Worm (Caenorhabditis elegans) whole organism, L3 larva: ENCODE measurements around the gene srr-8.
A peak's percentile ranks its signal among the peaks of the same experiment; 100 is the strongest.

Experiments used
- aly-2 ChIP-seq: fragments of 150-350 bp; optimal IDR thresholded peaks from 2 replicates; lab custom pipeline; 2014; ENCODE audit warnings: missing biosample characterization, missing genetic modification characterization
- ceh-82 ChIP-seq: fragments of 150-350 bp; optimal IDR thresholded peaks from 2 replicates; lab custom pipeline; 2014; ENCODE audit warnings: missing biosample characterization, missing genetic modification characterization
- ceh-9 ChIP-seq: sonication (generic microtip); optimal IDR thresholded peaks from 2 replicates; lab custom pipeline; 2018; ENCODE audit warnings: missing biosample characterization, missing genetic modification characterization
- daf-12 ChIP-seq: fragments of 150-350 bp; optimal IDR thresholded peaks from 2 replicates; lab custom pipeline; 2014; ENCODE audit warnings: missing biosample characterization, missing genetic modification reagents, missing genetic modification characterization
- egl-27 ChIP-seq: sonication (generic microtip); optimal IDR thresholded peaks from 4 replicates; lab custom pipeline; 2017; ENCODE audit warnings: missing biosample characterization, missing genetic modification reagents, missing genetic modification characterization
- egl-5 ChIP-seq: fragments of 150-350 bp; optimal IDR thresholded peaks from 2 replicates; lab custom pipeline; 2017; ENCODE audit warnings: missing biosample characterization, missing genetic modification reagents, missing genetic modification characterization, inconsistent platforms
- elt-1 ChIP-seq: fragments of 150-350 bp; optimal IDR thresholded peaks from 2 replicates; lab custom pipeline; 2014; ENCODE audit warnings: missing biosample characterization, missing genetic modification characterization
- elt-2 ChIP-seq: sonication (generic microtip); optimal IDR thresholded peaks from 2 replicates; lab custom pipeline; 2016; ENCODE audit warnings: missing genetic modification reagents, mild to moderate bottlenecking, missing genetic modification characterization, missing compliant biosample characterization
- eor-1 ChIP-seq, 2 experiments: fragments of 150-350 bp; optimal IDR thresholded peaks; 2 replicates each; lab custom pipeline; 2014 to 2018; ENCODE audit warnings: missing biosample characterization in 2 of 2, missing genetic modification characterization in 2 of 2
- fkh-10 ChIP-seq: sonication (generic microtip); optimal IDR thresholded peaks from 2 replicates; lab custom pipeline; 2017; ENCODE audit warnings: missing biosample characterization, missing genetic modification reagents, missing genetic modification characterization
- fkh-2 ChIP-seq: fragments of 150-350 bp; optimal IDR thresholded peaks from 2 replicates; lab custom pipeline; 2014; ENCODE audit warnings: missing biosample characterization, missing genetic modification reagents, missing genetic modification characterization
- fos-1 ChIP-seq: fragments of 150-350 bp; optimal IDR thresholded peaks from 2 replicates; lab custom pipeline; 2014; ENCODE audit warnings: missing biosample characterization, missing genetic modification characterization
- hmg-11 ChIP-seq: sonication (generic microtip); optimal IDR thresholded peaks from 2 replicates; lab custom pipeline; 2016; ENCODE audit warnings: missing genetic modification characterization, missing compliant biosample characterization
- jun-1 ChIP-seq: fragments of 150-350 bp; optimal IDR thresholded peaks from 2 replicates; lab custom pipeline; 2014; ENCODE audit warnings: missing biosample characterization, missing genetic modification reagents, missing genetic modification characterization
- lin-15B ChIP-seq: fragments of 150-350 bp; optimal IDR thresholded peaks from 2 replicates; lab custom pipeline; 2014; ENCODE audit warnings: missing biosample characterization, missing genetic modification characterization
- lin-39 ChIP-seq: fragments of 150-350 bp; optimal IDR thresholded peaks from 2 replicates; lab custom pipeline; 2018; ENCODE audit warnings: missing biosample characterization, missing genetic modification reagents, missing genetic modification characterization
- nfya-1 ChIP-seq: sonication (generic microtip); optimal IDR thresholded peaks from 2 replicates; lab custom pipeline; 2017; ENCODE audit warnings: missing genetic modification characterization, mild to moderate bottlenecking, missing compliant biosample characterization, antibody characterized with exemption, moderate library complexity; ENCODE audit not compliant: insufficient read depth
- nhr-11 ChIP-seq: fragments of 150-350 bp; optimal IDR thresholded peaks from 2 replicates; lab custom pipeline; 2014; ENCODE audit warnings: missing biosample characterization, missing genetic modification characterization
- nhr-12 ChIP-seq: fragments of 150-350 bp; optimal IDR thresholded peaks from 2 replicates; lab custom pipeline; 2014; ENCODE audit warnings: missing biosample characterization, missing genetic modification characterization
- nhr-23 ChIP-seq: fragments of 150-350 bp; optimal IDR thresholded peaks from 2 replicates; lab custom pipeline; 2014; ENCODE audit warnings: missing biosample characterization, missing genetic modification reagents, missing genetic modification characterization
- nhr-237 ChIP-seq: fragments of 150-350 bp; optimal IDR thresholded peaks from 2 replicates; lab custom pipeline; 2014; ENCODE audit warnings: missing biosample characterization, missing genetic modification characterization
- nhr-25 ChIP-seq: sonication (generic microtip); optimal IDR thresholded peaks from 2 replicates; lab custom pipeline; 2017; ENCODE audit warnings: missing biosample characterization, missing genetic modification characterization
- nhr-28 ChIP-seq: fragments of 150-350 bp; optimal IDR thresholded peaks from 2 replicates; lab custom pipeline; 2014; ENCODE audit warnings: missing biosample characterization, missing genetic modification characterization
- nhr-67 ChIP-seq: fragments of 150-350 bp; optimal IDR thresholded peaks from 2 replicates; lab custom pipeline; 2014; ENCODE audit warnings: missing biosample characterization, missing genetic modification characterization
- nhr-76 ChIP-seq: fragments of 150-350 bp; sonication (generic microtip); optimal IDR thresholded peaks from 5 replicates; lab custom pipeline; 2014; ENCODE audit warnings: missing biosample characterization, missing genetic modification characterization
- nhr-77 ChIP-seq: fragments of 150-350 bp; optimal IDR thresholded peaks from 2 replicates; lab custom pipeline; 2014; ENCODE audit warnings: missing biosample characterization, missing genetic modification characterization
- pqm-1 ChIP-seq: fragments of 150-350 bp; optimal IDR thresholded peaks from 2 replicates; lab custom pipeline; 2017; ENCODE audit warnings: missing biosample characterization, missing genetic modification characterization, inconsistent platforms
- snpc-4 ChIP-seq: fragments of 150-350 bp; optimal IDR thresholded peaks from 2 replicates; lab custom pipeline; 2014; ENCODE audit warnings: missing biosample characterization, missing genetic modification characterization
- tbx-2 ChIP-seq: sonication (generic microtip); optimal IDR thresholded peaks from 2 replicates; lab custom pipeline; 2016; ENCODE audit warnings: mild to moderate bottlenecking, missing genetic modification characterization, missing compliant biosample characterization
- unc-39 ChIP-seq: sonication (generic microtip); optimal IDR thresholded peaks from 4 replicates; lab custom pipeline; 2017; ENCODE audit warnings: missing biosample characterization, missing genetic modification characterization
- unc-62 ChIP-seq: fragments of 150-350 bp; sonication (generic microtip); optimal IDR thresholded peaks from 4 replicates; lab custom pipeline; 2014; ENCODE audit warnings: missing biosample characterization, missing genetic modification reagents, missing genetic modification characterization
- zag-1 ChIP-seq: fragments of 150-350 bp; optimal IDR thresholded peaks from 2 replicates; lab custom pipeline; 2014; ENCODE audit warnings: missing biosample characterization, missing genetic modification characterization

The srr-8 gene

ce11 chrV:4987097-4987496 lies 14.4 kb upstream of the srr-8 start, which contains the start of gene ncx-8:
TSS of gene ncx-8 (minus strand) at chrV:4987197.
- TF ChIP-seq aly-2 (tag; lab: Kevin White, UChicago) (no peak), nhr-28 (tag; lab: Kevin White, UChicago) (no peak), lin-39 (tag; lab: Kevin White, UChicago) (no peak), elt-2 (tag; lab: Kevin White, UChicago) (no peak), elt-1 (tag; lab: Kevin White, UChicago) (no peak), nhr-76 (tag; lab: Kevin White, UChicago) (no peak), nhr-11 (no peak), fkh-10 (no peak), zag-1 (no peak), eor-1 (tag; optimal IDR thresholded peaks at IDR 0.05; lab: Kevin White, UChicago) (no peak), pqm-1 (tag; lab: Kevin White, UChicago) (no peak), egl-5 (tag; lab: Kevin White, UChicago) (no peak), fos-1 (tag; lab: Kevin White, UChicago) (no peak), tbx-2 (tag; lab: Kevin White, UChicago) (no peak), nhr-237 (tag; lab: Kevin White, UChicago) (no peak), nhr-77 (tag; lab: Kevin White, UChicago) (no peak)

- TF ChIP-seq fkh-10 (no peak), lin-15B (no peak), jun-1 (tag; lab: Kevin White, UChicago) (no peak), nhr-237 (tag; lab: Kevin White, UChicago) (no peak), ceh-82 (tag; lab: Kevin White, UChicago) (no peak), unc-62 (GFP tag; lab: Kevin White, UChicago) (no peak)
Observed at ce11 chrV:4995155-4995554, 6.3 kb upstream of the srr-8 start, which contains the start of gene ncx-9. TSS of gene ncx-9 (minus strand) at chrV:4995255.

ce11 chrV:5000406-5000805 lies 1.1 kb upstream of the srr-8 start, which contains the start of gene ugt-7:
TSS of gene ugt-7 (minus strand) at chrV:5000566.
- TF ChIP-seq nhr-76 (tag; lab: Kevin White, UChicago) (no peak), elt-2 (tag; lab: Kevin White, UChicago) (peak; percentile 57), pqm-1 (tag; lab: Kevin White, UChicago) (peak; percentile 27), unc-62 (GFP tag; lab: Kevin White, UChicago) (no peak)

ce11 chrV:5012193-5012853 lies 10.8 kb downstream of the srr-8 start, which contains the start of gene srr-6:
TSS of gene srr-6 (plus strand) at chrV:5012803.
- TF ChIP-seq jun-1 (tag; lab: Kevin White, UChicago), result peak; percentile 66
- TF ChIP-seq unc-62 (GFP tag; lab: Kevin White, UChicago), result no peak
- TF ChIP-seq egl-27 (tag; lab: Kevin White, UChicago), result peak; percentile 28
- TF ChIP-seq unc-39 (tag; lab: Kevin White, UChicago), result no peak
- no peak for TF ChIP-seq ceh-82 (tag; lab: Kevin White, UChicago)
- TF ChIP-seq pqm-1 (tag; lab: Kevin White, UChicago), result peak; percentile 97
- TF ChIP-seq elt-2 (tag; lab: Kevin White, UChicago), result peak; percentile 80

ce11 chrV:5016728-5017127 lies 15.2 kb downstream of the srr-8 start:
- TF ChIP-seq nhr-25 (tag; lab: Kevin White, UChicago), result no peak
- no peak for TF ChIP-seq nhr-12 (tag; lab: Kevin White, UChicago)
- no peak for TF ChIP-seq unc-62 (GFP tag; lab: Kevin White, UChicago)
- no peak for TF ChIP-seq nhr-237 (tag; lab: Kevin White, UChicago)
- no peak for TF ChIP-seq nfya-1 (tag; lab: Kevin White, UChicago)
- TF ChIP-seq unc-39 (tag; lab: Kevin White, UChicago), result no peak
- TF ChIP-seq eor-1 (tag; optimal IDR thresholded peaks at IDR 0.05; lab: Kevin White, UChicago), result no peak
- TF ChIP-seq nhr-67, result no peak
- no peak for TF ChIP-seq aly-2 (tag; lab: Kevin White, UChicago)
- TF ChIP-seq snpc-4, result no peak
- no peak for TF ChIP-seq daf-12
- no peak for TF ChIP-seq ceh-9
- no peak for TF ChIP-seq nhr-76 (tag; lab: Kevin White, UChicago)
- TF ChIP-seq jun-1 (tag; lab: Kevin White, UChicago), result no peak
- TF ChIP-seq elt-1 (tag; lab: Kevin White, UChicago), result no peak
- no peak for TF ChIP-seq hmg-11 (tag; lab: Kevin White, UChicago)
- no peak for TF ChIP-seq fkh-2
- no peak for TF ChIP-seq nhr-23 (tag; lab: Kevin White, UChicago)
